Worm (Caenorhabditis elegans) whole organism, L2 larva: ENCODE data around the gene F47F2.1.

Source experiments
- ceh-16 ChIP-seq: fragments of 150-350 bp; optimal IDR thresholded peaks from 2 replicates; lab custom pipeline; 2014; ENCODE audit warnings: missing biosample characterization, missing genetic modification characterization
- crh-2 ChIP-seq: sonication (generic microtip); optimal IDR thresholded peaks from 2 replicates; lab custom pipeline; 2017; ENCODE audit warnings: missing biosample characterization, missing genetic modification characterization
- elt-3 ChIP-seq: sonication (generic microtip); optimal IDR thresholded peaks from 2 replicates; lab custom pipeline; 2017; ENCODE audit warnings: missing biosample characterization, missing genetic modification characterization
- mbf-1 ChIP-seq: sonication (generic microtip); optimal IDR thresholded peaks from 2 replicates; lab custom pipeline; 2017; ENCODE audit warnings: missing biosample characterization, missing genetic modification characterization
- nhr-25 ChIP-seq: fragments of 150-350 bp; sonication (generic microtip); optimal IDR thresholded peaks from 3 replicates; lab custom pipeline; 2014; ENCODE audit warnings: missing biosample characterization, missing genetic modification characterization
- zag-1 ChIP-seq: fragments of 150-350 bp; optimal IDR thresholded peaks from 2 replicates; lab custom pipeline; 2014; ENCODE audit warnings: missing biosample characterization, missing genetic modification characterization

ce11 chrX:3833964-3834840, 44.1 kb upstream of the F47F2.1 start:
- TF ChIP-seq nhr-25 (tag; lab: Kevin White, UChicago) = no peak
- no peak for TF ChIP-seq ceh-16
- no peak for TF ChIP-seq elt-3
- TF ChIP-seq crh-2 (tag; lab: Kevin White, UChicago) = no peak
- no peak for TF ChIP-seq mbf-1 (tag; lab: Kevin White, UChicago)
- no peak for TF ChIP-seq zag-1 (tag; lab: Kevin White, UChicago)
